Fruit fly (Drosophila melanogaster) Kc167 (cell line): ENCODE results near the gene CG16865.

Experiments
- Myc ChIP-seq: fragments of >200 bp; optimal IDR thresholded peaks from 2 replicates; lab custom pipeline; 2017; ENCODE audit warnings: missing external identifiers
- Sin3A ChIP-seq: fragments of >200 bp; optimal IDR thresholded peaks from 2 replicates; lab custom pipeline; 2018; ENCODE audit warnings: missing external identifiers
- h ChIP-seq: fragments of >200 bp; optimal IDR thresholded peaks from 3 replicates; lab custom pipeline; 2018; ENCODE audit warnings: missing external identifiers
- insv ChIP-seq: fragments of >200 bp; optimal IDR thresholded peaks from 3 replicates; lab custom pipeline; 2018; ENCODE audit warnings: missing external identifiers
- psq ChIP-seq: fragments of >200 bp; optimal IDR thresholded peaks from 2 replicates; lab custom pipeline; 2017; ENCODE audit warnings: missing external identifiers
- ttk ChIP-seq: sonication (Bioruptor generic); optimal IDR thresholded peaks from 2 replicates; lab custom pipeline; 2017; ENCODE audit warnings: missing external identifiers

The CG16865 gene

dm6 chr2L:13790715-13791114 is 20.6 kb upstream of the CG16865 start, which contains the start of gene CG16863:
Gene CG16863, plus strand, starts transcription at chr2L:13790959.
- TF ChIP-seq ttk (no peak), insv (lab: Kevin White, UChicago) (no peak), h (lab: Kevin White, UChicago) (no peak), Sin3A (lab: Kevin White, UChicago) (no peak), Myc (lab: Kevin White, UChicago) (no peak), psq (lab: Kevin White, UChicago) (no peak)

- TF ChIP-seq Myc (lab: Kevin White, UChicago) (no peak), h (lab: Kevin White, UChicago) (no peak), psq (lab: Kevin White, UChicago) (no peak), insv (lab: Kevin White, UChicago) (no peak), ttk (no peak), Sin3A (lab: Kevin White, UChicago) (no peak)
Measured at dm6 chr2L:13793405-13793804, 17.9 kb upstream of the CG16865 start, which contains the start of gene Sec71. Gene Sec71, plus strand, starts transcription at chr2L:13793521.

dm6 chr2L:13801166-13801565 is 10.2 kb upstream of the CG16865 start:
- TF ChIP-seq Myc (lab: Kevin White, UChicago) (no peak), h (lab: Kevin White, UChicago) (no peak), Sin3A (lab: Kevin White, UChicago) (no peak), insv (lab: Kevin White, UChicago) (no peak)

dm6 chr2L:13802075-13802639 is 9.2 kb upstream of the CG16865 start:
- TF ChIP-seq Sin3A (lab: Kevin White, UChicago) (no peak), Myc (lab: Kevin White, UChicago) (no peak), h (lab: Kevin White, UChicago) (no peak), psq (lab: Kevin White, UChicago) (no peak), ttk (no peak), insv (lab: Kevin White, UChicago) (no peak)

- TF ChIP-seq psq (lab: Kevin White, UChicago) (no peak), Myc (lab: Kevin White, UChicago) (no peak), h (lab: Kevin White, UChicago) (no peak), insv (lab: Kevin White, UChicago) (no peak), Sin3A (lab: Kevin White, UChicago) (no peak)
Measured at dm6 chr2L:13803032-13803661, 8.2 kb upstream of the CG16865 start, which contains the start of gene CAH1. Gene CAH1, plus strand, starts transcription at chr2L:13803626.

- TF ChIP-seq psq (lab: Kevin White, UChicago) (no peak), Myc (lab: Kevin White, UChicago) (no peak), h (lab: Kevin White, UChicago) (no peak)
Measured at dm6 chr2L:13803805-13804560, 7.3 kb upstream of the CG16865 start.

- no peak for TF ChIP-seq Sin3A (lab: Kevin White, UChicago)
- no peak for TF ChIP-seq ttk
- no peak for TF ChIP-seq psq (lab: Kevin White, UChicago)
- no peak for TF ChIP-seq Myc (lab: Kevin White, UChicago)
- no peak for TF ChIP-seq insv (lab: Kevin White, UChicago)
- TF ChIP-seq h (lab: Kevin White, UChicago): no peak
Measured at dm6 chr2L:13804561-13805067, 6.7 kb upstream of the CG16865 start.

- TF ChIP-seq Myc (lab: Kevin White, UChicago): no peak
- no peak for TF ChIP-seq psq (lab: Kevin White, UChicago)
- TF ChIP-seq Sin3A (lab: Kevin White, UChicago): no peak
- no peak for TF ChIP-seq insv (lab: Kevin White, UChicago)
- no peak for TF ChIP-seq h (lab: Kevin White, UChicago)
- TF ChIP-seq ttk: no peak
Measured at dm6 chr2L:13805170-13805569, 6.2 kb upstream of the CG16865 start.

dm6 chr2L:13807097-13807496 is 4.2 kb upstream of the CG16865 start:
- TF ChIP-seq Myc (lab: Kevin White, UChicago): no peak
- no peak for TF ChIP-seq ttk
- no peak for TF ChIP-seq insv (lab: Kevin White, UChicago)
- TF ChIP-seq Sin3A (lab: Kevin White, UChicago): no peak
- TF ChIP-seq h (lab: Kevin White, UChicago): no peak
- TF ChIP-seq psq (lab: Kevin White, UChicago): no peak

- TF ChIP-seq psq (lab: Kevin White, UChicago) (no peak), Myc (lab: Kevin White, UChicago) (no peak), h (lab: Kevin White, UChicago) (no peak), ttk (no peak), insv (lab: Kevin White, UChicago) (no peak), Sin3A (lab: Kevin White, UChicago) (no peak)
Measured at dm6 chr2L:13807959-13808358, 3.4 kb upstream of the CG16865 start.

- no peak for TF ChIP-seq Sin3A (lab: Kevin White, UChicago)
Measured at dm6 chr2L:13813156-13813555, 1.8 kb downstream of the CG16865 start, which contains the start of gene CG16888. Gene CG16888, minus strand, starts transcription at chr2L:13813256.
